Worm (Caenorhabditis elegans) whole organism, L2 larva: ENCODE results near the gene R74.2.

Experiments used
- F13H6.1 ChIP-seq: sonication (generic microtip); optimal IDR thresholded peaks from 2 replicates; lab custom pipeline; 2016; ENCODE audit warnings: missing genetic modification characterization, missing compliant biosample characterization
- ceh-82 ChIP-seq: fragments of 150-350 bp; optimal IDR thresholded peaks from 2 replicates; lab custom pipeline; 2014; ENCODE audit warnings: missing biosample characterization, missing genetic modification characterization
- elt-3 ChIP-seq: sonication (generic microtip); optimal IDR thresholded peaks from 2 replicates; lab custom pipeline; 2017; ENCODE audit warnings: missing biosample characterization, missing genetic modification characterization
- fos-1 ChIP-seq: fragments of 150-350 bp; optimal IDR thresholded peaks from 2 replicates; lab custom pipeline; 2014; ENCODE audit warnings: missing biosample characterization, missing genetic modification characterization
- gmeb-1 ChIP-seq: fragments of 150-350 bp; optimal IDR thresholded peaks from 2 replicates; lab custom pipeline; 2014; ENCODE audit warnings: missing biosample characterization, missing genetic modification characterization
- lin-13 ChIP-seq: fragments of 150-350 bp; optimal IDR thresholded peaks from 2 replicates; lab custom pipeline; 2014; ENCODE audit warnings: missing biosample characterization, missing genetic modification reagents, missing genetic modification characterization
- lsy-2 ChIP-seq, 2 experiments: fragments of 150-350 bp in 1 of 2; sonication (generic microtip) in 1 of 2; optimal IDR thresholded peaks; 2 replicates each; lab custom pipeline; 2014 to 2017; ENCODE audit warnings: missing biosample characterization in 2 of 2, missing genetic modification characterization in 2 of 2
- mab-5 ChIP-seq: fragments of 150-350 bp; optimal IDR thresholded peaks from 2 replicates; lab custom pipeline; 2014; ENCODE audit warnings: missing biosample characterization, missing genetic modification characterization
- mdl-1 ChIP-seq, 2 experiments: fragments of 150-350 bp in 1 of 2; sonication (generic microtip) in 1 of 2; optimal IDR thresholded peaks; 2 replicates each; lab custom pipeline; 2017; ENCODE audit warnings: missing biosample characterization in 2 of 2, missing genetic modification characterization in 2 of 2
- nhr-129 ChIP-seq: fragments of 150-350 bp; optimal IDR thresholded peaks from 2 replicates; lab custom pipeline; 2014; ENCODE audit warnings: missing biosample characterization, missing genetic modification characterization
- nhr-237 ChIP-seq: fragments of 150-350 bp; optimal IDR thresholded peaks from 2 replicates; lab custom pipeline; 2014; ENCODE audit warnings: missing biosample characterization, missing genetic modification characterization
- ztf-4 ChIP-seq: fragments of 150-350 bp; optimal IDR thresholded peaks from 2 replicates; lab custom pipeline; 2014; ENCODE audit warnings: missing biosample characterization, missing genetic modification characterization

ce11 chrIII:4228008-4228407 lies 40.0 kb downstream of the R74.2 start, which contains the start of gene mpk-1:
- TF ChIP-seq mdl-1 (tag; optimal IDR thresholded peaks at IDR 0.05; lab: Kevin White, UChicago): no peak
- no peak for TF ChIP-seq lin-13
- TF ChIP-seq gmeb-1 (tag; lab: Kevin White, UChicago): no peak
- TF ChIP-seq fos-1 (tag; lab: Kevin White, UChicago): no peak
- TF ChIP-seq ceh-82 (tag; lab: Kevin White, UChicago): no peak
- TF ChIP-seq nhr-129 (tag; lab: Kevin White, UChicago): no peak
- no peak for TF ChIP-seq mab-5 (tag; lab: Kevin White, UChicago)
- TF ChIP-seq nhr-237 (tag; lab: Kevin White, UChicago): no peak
- no peak for TF ChIP-seq ztf-4
- TF ChIP-seq F13H6.1 (tag; lab: Kevin White, UChicago): no peak
- no peak for TF ChIP-seq elt-3 (tag; lab: Kevin White, UChicago)
- no peak for TF ChIP-seq lsy-2 (tag; optimal IDR thresholded peaks at IDR 0.05; lab: Kevin White, UChicago)
